Worm (Caenorhabditis elegans) whole organism, young adult: ENCODE results near the gene K09H11.9.

Experiments used
- dpl-1 ChIP-seq: fragments of 150-350 bp; optimal IDR thresholded peaks from 2 replicates; lab custom pipeline; 2014; ENCODE audit warnings: missing biosample characterization, missing genetic modification reagents, missing genetic modification characterization
- zfh-2 ChIP-seq: fragments of 200-800 bp; sonication (Bioruptor generic); conservative IDR thresholded peaks from 2 replicates; pipeline ENCODE4 v1.3.6; 2022; ENCODE audit warnings: missing genetic modification reagents, missing genetic modification characterization, missing compliant biosample characterization

DNA sequence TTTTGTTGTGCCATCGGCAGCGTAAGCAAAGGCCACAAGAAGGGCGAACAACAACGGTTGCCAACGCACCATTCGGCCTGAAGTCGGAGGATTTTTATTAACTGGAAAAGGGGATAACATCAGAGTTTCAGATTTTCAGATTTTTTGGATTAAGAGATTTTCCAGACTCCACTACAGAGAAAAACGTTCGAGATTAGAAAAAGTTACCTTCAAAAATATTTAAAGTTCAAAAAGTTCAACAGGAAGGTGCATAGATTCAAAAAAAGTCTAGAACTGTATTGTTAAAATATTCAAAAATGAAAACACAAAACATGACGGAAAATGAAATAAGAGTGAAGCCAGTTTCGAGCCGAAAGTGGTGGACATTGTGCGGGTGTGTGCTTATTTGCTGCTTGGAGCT is 40.4 kb downstream of the K09H11.9 start, which contains the start of gene pqn-13:
- TF ChIP-seq zfh-2 (GFP tag; lab: Robert Waterston, UW) (no peak), dpl-1 (no peak)
